Fruit fly (Drosophila melanogaster) whole organism, embryonic: ENCODE results near the gene east.

Experiments
- Asciz ChIP-seq: fragments of 200-800 bp; sonication (Bioruptor generic); optimal IDR thresholded peaks from 2 replicates; lab custom pipeline; 2017; ENCODE audit warnings: missing biosample characterization, mild to moderate bottlenecking, missing genetic modification characterization, missing genetic modification reagents
- Atf-2 ChIP-seq: fragments of 200-800 bp; sonication (Bioruptor generic); optimal IDR thresholded peaks from 2 replicates; lab custom pipeline; 2016; ENCODE audit warnings: missing biosample characterization, missing genetic modification characterization
- CG10321 ChIP-seq: fragments of 200-800 bp; sonication (Bioruptor generic); IDR thresholded peaks from 2 replicates; pipeline ENCODE4 v1.3.6; 2022; ENCODE audit warnings: missing biosample characterization, missing genetic modification characterization
- CG12236 ChIP-seq: fragments of 200-800 bp; sonication (Bioruptor generic); optimal IDR thresholded peaks from 2 replicates; lab custom pipeline; 2016; ENCODE audit warnings: missing biosample characterization, missing genetic modification characterization
- CG15601 ChIP-seq: fragments of 200-800 bp; sonication (Bioruptor generic); optimal IDR thresholded peaks from 3 replicates; lab custom pipeline; 2019; ENCODE audit warnings: missing biosample characterization, mild to moderate bottlenecking, missing genetic modification characterization, moderate library complexity
- CG17829 ChIP-seq: fragments of 200-800 bp; optimal IDR thresholded peaks from 2 replicates; lab custom pipeline; 2019; ENCODE audit warnings: missing biosample characterization, mild to moderate bottlenecking, missing genetic modification characterization, moderate library complexity
- CG18262 ChIP-seq: fragments of 200-800 bp; optimal IDR thresholded peaks from 3 replicates; lab custom pipeline; 2019; ENCODE audit warnings: missing biosample characterization, mild to moderate bottlenecking, missing genetic modification characterization, moderate library complexity
- CG2712 ChIP-seq: fragments of 200-800 bp; optimal IDR thresholded peaks from 3 replicates; lab custom pipeline; 2019; ENCODE audit warnings: missing biosample characterization, mild to moderate bottlenecking, missing genetic modification characterization, moderate library complexity
- CG31441 ChIP-seq: fragments of 200-800 bp; sonication (Bioruptor generic); IDR thresholded peaks from 2 replicates; pipeline ENCODE4 v1.3.6; 2022; ENCODE audit warnings: missing biosample characterization, missing genetic modification characterization
- CG32532 ChIP-seq: fragments of 200-800 bp; sonication (Bioruptor generic); IDR thresholded peaks from 2 replicates; pipeline ENCODE4 v1.3.6; 2022; ENCODE audit warnings: missing biosample characterization, missing genetic modification characterization
- CG34422 ChIP-seq: fragments of 200-800 bp; sonication (Bioruptor generic); IDR thresholded peaks from 3 replicates; pipeline ENCODE4 v1.3.6; 2022; ENCODE audit warnings: missing biosample characterization, missing genetic modification characterization
- CG4404 ChIP-seq: fragments of 200-800 bp; sonication (Bioruptor generic); IDR thresholded peaks from 2 replicates; pipeline ENCODE4 v1.3.6; 2022; ENCODE audit warnings: missing biosample characterization, missing genetic modification characterization
- CG7357 ChIP-seq: fragments of 200-800 bp; sonication (Bioruptor generic); IDR thresholded peaks from 3 replicates; pipeline ENCODE4 v1.3.6; 2022; ENCODE audit warnings: missing biosample characterization, missing genetic modification characterization
- CG7963 ChIP-seq: fragments of 200-800 bp; sonication (Bioruptor generic); IDR thresholded peaks from 3 replicates; pipeline ENCODE4 v1.3.6; 2022; ENCODE audit warnings: missing biosample characterization, missing genetic modification characterization; ENCODE audit not compliant: partially characterized antibody
- CG8359 ChIP-seq: fragments of 200-800 bp; sonication (Bioruptor generic); optimal IDR thresholded peaks from 2 replicates; lab custom pipeline; 2017; ENCODE audit warnings: missing biosample characterization, mild to moderate bottlenecking, missing genetic modification characterization, borderline replicate concordance
- CG9215 ChIP-seq: fragments of 200-800 bp; sonication (Bioruptor generic); IDR thresholded peaks from 2 replicates; pipeline ENCODE4 v1.3.6; 2022; ENCODE audit warnings: missing biosample characterization, missing genetic modification characterization
- CHES-1-like ChIP-seq: fragments of 200-800 bp; sonication (Bioruptor generic); optimal IDR thresholded peaks from 2 replicates; lab custom pipeline; 2016; ENCODE audit warnings: missing biosample characterization, missing genetic modification characterization
- Dp ChIP-seq: fragments of 200-800 bp; sonication (Bioruptor generic); optimal IDR thresholded peaks from 2 replicates; lab custom pipeline; 2018; ENCODE audit warnings: missing biosample characterization, mild to moderate bottlenecking, missing genetic modification characterization, moderate library complexity
- E2f2 ChIP-seq: fragments of 200-800 bp; sonication (Bioruptor generic); IDR thresholded peaks from 2 replicates; pipeline ENCODE4 v1.3.6; 2022; ENCODE audit warnings: missing biosample characterization, missing genetic modification characterization
- Eip74EF ChIP-seq, 2 experiments: fragments of 200-800 bp in 1 of 2; fragments of >200 bp in 1 of 2; sonication (Bioruptor generic) in 1 of 2; optimal IDR thresholded peaks; 2 replicates each; lab custom pipeline; 2017 to 2019; ENCODE audit warnings: missing biosample characterization in 2 of 2, missing genetic modification characterization in 2 of 2, mild to moderate bottlenecking in 1 of 2, moderate library complexity in 1 of 2
- Gug ChIP-seq: fragments of 200-800 bp; sonication (Bioruptor generic); IDR thresholded peaks from 4 replicates; pipeline ENCODE4 v1.3.6; 2022; ENCODE audit warnings: missing biosample characterization, missing genetic modification characterization
- H2.0 ChIP-seq: fragments of 200-800 bp; sonication (Bioruptor generic); IDR thresholded peaks from 2 replicates; pipeline ENCODE4 v1.3.6; 2022; ENCODE audit warnings: missing biosample characterization, missing genetic modification characterization
- Hr39 ChIP-seq: fragments of >200 bp; optimal IDR thresholded peaks from 2 replicates; lab custom pipeline; 2017
- Med ChIP-seq: fragments of 200-800 bp; sonication (Bioruptor generic); peaks from one replicate; lab custom pipeline; 2016; ENCODE audit warnings: missing biosample characterization, missing genetic modification characterization, mild to moderate bottlenecking, inconsistent platforms, moderate library complexity
- Pdp1 ChIP-seq, 2 experiments: fragments of 200-800 bp; sonication (Bioruptor generic); optimal IDR thresholded peaks; 3 replicates each; lab custom pipeline; 2016; ENCODE audit warnings: missing biosample characterization in 2 of 2, missing genetic modification characterization in 2 of 2, mild to moderate bottlenecking in 1 of 2, moderate library complexity in 1 of 2
- Rx ChIP-seq: fragments of 200-800 bp; sonication (Bioruptor generic); IDR thresholded peaks from 2 replicates; pipeline ENCODE4 v1.3.6; 2022; ENCODE audit warnings: missing biosample characterization, missing genetic modification characterization
- TFAM ChIP-seq: fragments of 200-800 bp; sonication (Bioruptor generic); optimal IDR thresholded peaks from 2 replicates; lab custom pipeline; 2017; ENCODE audit warnings: missing biosample characterization, missing genetic modification characterization, inconsistent platforms
- crc ChIP-seq: fragments of 200-800 bp; sonication (Bioruptor generic); optimal IDR thresholded peaks from 2 replicates; lab custom pipeline; 2016; ENCODE audit warnings: missing biosample characterization, missing genetic modification characterization
- eyg ChIP-seq: fragments of 200-800 bp; sonication (Bioruptor generic); optimal IDR thresholded peaks from 3 replicates; lab custom pipeline; 2016; ENCODE audit warnings: missing biosample characterization, missing genetic modification characterization
- gce ChIP-seq: fragments of 200-800 bp; sonication (Bioruptor generic); IDR thresholded peaks from 3 replicates; pipeline ENCODE4 v1.3.6; 2022; ENCODE audit warnings: missing biosample characterization, missing genetic modification characterization
- gfzf ChIP-seq: fragments of 200-800 bp; sonication (Bioruptor generic); optimal IDR thresholded peaks from 2 replicates; lab custom pipeline; 2016; ENCODE audit warnings: missing biosample characterization, mild to moderate bottlenecking, missing genetic modification characterization, moderate library complexity
- grau ChIP-seq: fragments of 200-800 bp; optimal IDR thresholded peaks from 3 replicates; lab custom pipeline; 2019; ENCODE audit warnings: missing biosample characterization, mild to moderate bottlenecking, missing genetic modification characterization, moderate library complexity
- h ChIP-seq: fragments of >200 bp; optimal IDR thresholded peaks from 2 replicates; lab custom pipeline; 2017
- hb ChIP-seq: fragments of 200-800 bp; sonication (Bioruptor generic); IDR thresholded peaks from 3 replicates; pipeline ENCODE4 v1.3.6; 2022; ENCODE audit warnings: missing biosample characterization, missing genetic modification characterization; ENCODE audit not compliant: partially characterized antibody
- hbn ChIP-seq: fragments of 200-800 bp; sonication (Bioruptor generic); IDR thresholded peaks from 2 replicates; pipeline ENCODE4 v1.3.6; 2022; ENCODE audit warnings: missing biosample characterization, missing genetic modification characterization; ENCODE audit not compliant: partially characterized antibody
- ind ChIP-seq: fragments of 200-800 bp; sonication (Bioruptor generic); optimal IDR thresholded peaks from 3 replicates; lab custom pipeline; 2016; ENCODE audit warnings: missing biosample characterization, missing genetic modification characterization
- lbe ChIP-seq: fragments of 200-800 bp; sonication (Bioruptor generic); optimal IDR thresholded peaks from 2 replicates; lab custom pipeline; 2016; ENCODE audit warnings: missing biosample characterization, mild to moderate bottlenecking, missing genetic modification characterization
- mirr ChIP-seq: fragments of 200-800 bp; sonication (Bioruptor generic); optimal IDR thresholded peaks from 3 replicates; lab custom pipeline; 2018; ENCODE audit warnings: missing biosample characterization, mild to moderate bottlenecking, missing genetic modification characterization
- nerfin-1 ChIP-seq: fragments of 200-800 bp; sonication (Bioruptor generic); optimal IDR thresholded peaks from 3 replicates; lab custom pipeline; 2019; ENCODE audit warnings: missing biosample characterization, mild to moderate bottlenecking, missing genetic modification characterization, moderate library complexity
- p53 ChIP-seq: fragments of 200-800 bp; sonication (Bioruptor generic); optimal IDR thresholded peaks from 2 replicates; lab custom pipeline; 2016; ENCODE audit warnings: missing biosample characterization, missing genetic modification characterization
- peb ChIP-seq: fragments of 200-800 bp; sonication (Bioruptor generic); IDR thresholded peaks from 2 replicates; pipeline ENCODE4 v1.3.6; 2022; ENCODE audit warnings: missing biosample characterization, missing genetic modification characterization
- phol ChIP-seq: fragments of 200-800 bp; sonication (Bioruptor generic); optimal IDR thresholded peaks from 3 replicates; lab custom pipeline; 2018; ENCODE audit warnings: missing biosample characterization, mild to moderate bottlenecking, missing genetic modification characterization, moderate library complexity
- pita ChIP-seq: fragments of 200-800 bp; sonication (Bioruptor generic); optimal IDR thresholded peaks from 2 replicates; lab custom pipeline; 2017; ENCODE audit warnings: missing biosample characterization, mild to moderate bottlenecking, missing genetic modification characterization
- scrt ChIP-seq: fragments of 200-800 bp; sonication (Bioruptor generic); optimal IDR thresholded peaks from 2 replicates; lab custom pipeline; 2018; ENCODE audit warnings: missing biosample characterization, mild to moderate bottlenecking, missing genetic modification characterization, moderate library complexity
- seq ChIP-seq: fragments of 200-800 bp; sonication (Bioruptor generic); IDR thresholded peaks from 2 replicates; pipeline ENCODE4 v1.3.6; 2022; ENCODE audit warnings: missing biosample characterization, missing genetic modification characterization
- sima ChIP-seq: fragments of 200-800 bp; sonication (Bioruptor generic); optimal IDR thresholded peaks from 2 replicates; lab custom pipeline; 2016; ENCODE audit warnings: missing biosample characterization, missing genetic modification characterization
- tin ChIP-seq: fragments of 200-800 bp; sonication (Bioruptor generic); optimal IDR thresholded peaks from 3 replicates; lab custom pipeline; 2016; ENCODE audit warnings: missing biosample characterization, missing genetic modification characterization
- toy ChIP-seq: fragments of 200-800 bp; sonication (Bioruptor generic); IDR thresholded peaks from 2 replicates; pipeline ENCODE4 v1.3.6; 2022; ENCODE audit warnings: missing biosample characterization, missing genetic modification characterization
- unpg ChIP-seq: fragments of 200-800 bp; sonication (Bioruptor generic); optimal IDR thresholded peaks from 3 replicates; lab custom pipeline; 2018; ENCODE audit warnings: missing biosample characterization, mild to moderate bottlenecking, missing genetic modification characterization, moderate library complexity
- vvl ChIP-seq: fragments of 200-800 bp; sonication (Bioruptor generic); IDR thresholded peaks from 2 replicates; pipeline ENCODE4 v1.3.6; 2022; ENCODE audit warnings: missing biosample characterization, missing genetic modification characterization

east gene

DNA sequence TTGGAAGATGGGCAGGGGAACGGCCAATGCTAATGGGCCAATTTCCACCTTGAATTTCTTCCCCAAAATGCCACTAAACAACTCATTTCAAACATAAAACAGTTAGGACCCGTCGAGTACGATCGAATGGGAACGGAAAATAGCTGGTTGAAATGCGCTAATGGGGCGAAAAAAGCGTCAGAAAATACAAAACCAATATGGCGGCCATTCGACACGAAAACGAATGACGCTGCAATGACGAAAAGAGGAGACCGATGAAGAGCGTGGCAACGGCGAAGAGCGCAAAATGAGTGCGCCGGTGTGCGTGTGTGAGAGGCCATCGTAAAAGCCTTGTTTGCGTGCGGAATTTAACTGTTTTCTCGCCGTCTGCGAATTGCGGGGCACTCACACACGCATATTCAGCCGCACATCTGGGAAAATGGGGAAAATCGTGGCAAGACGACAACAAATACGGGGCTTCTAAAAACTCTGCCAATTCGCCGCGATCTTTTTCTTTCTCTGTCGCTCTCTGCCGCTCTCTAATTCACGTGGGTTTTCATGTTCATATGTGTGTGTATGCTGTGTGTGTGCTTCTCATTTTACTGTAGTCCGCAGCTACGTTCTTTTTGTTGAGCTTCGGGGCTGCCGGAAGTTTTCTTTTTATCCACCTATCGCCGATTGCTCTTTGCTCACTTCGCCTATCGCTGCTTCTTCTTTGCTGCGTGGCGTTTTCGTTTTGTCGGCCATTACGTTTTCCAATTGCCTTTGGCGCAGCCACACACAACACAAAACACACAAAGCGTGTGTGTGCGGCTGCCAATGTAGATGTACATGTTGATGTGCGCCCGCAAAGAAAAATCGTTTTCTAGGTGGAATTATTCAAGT lies at the start of gene east:
TSS of gene east (plus strand) at position 851 of the 864 bp plus-strand sequence.
- TF ChIP-seq hb (GFP tag; lab: Robert Waterston, UW) (no peak), nerfin-1 (no peak), Eip74EF (GFP tag; optimal IDR thresholded peaks at IDR 0.05; lab: Kevin White, UChicago) (peak in 1 of 2 experiments; percentile 39), p53 (no peak), seq (no peak; the same call in 1 of the 2 replicates), CG9215 (GFP tag; lab: Robert Waterston, UW) (no peak), hbn (no peak), CG15601 (tag; lab: Kevin White, UChicago) (no peak), Med (GFP tag; lab: Kevin White, UChicago) (peak; percentile 79), grau (tag; lab: Kevin White, UChicago) (no peak), Dp (no peak), E2f2 (GFP tag; lab: Robert Waterston, UW) (no peak), peb (GFP tag; lab: Robert Waterston, UW) (no peak), scrt (GFP tag; lab: Kevin White, UChicago) (no peak), eyg (GFP tag; lab: Kevin White, UChicago) (no peak), crc (GFP tag; lab: Kevin White, UChicago) (no peak), CG12236 (GFP tag; lab: Kevin White, UChicago) (no peak), ind (GFP tag; lab: Kevin White, UChicago) (no peak), unpg (GFP tag; lab: Kevin White, UChicago) (no peak), Hr39 (lab: Kevin White, UChicago) (no peak), Asciz (no peak), CHES-1-like (GFP tag; lab: Kevin White, UChicago) (no peak), tin (GFP tag; lab: Kevin White, UChicago) (no peak), h (lab: Kevin White, UChicago) (no peak), CG7963 (GFP tag; lab: Robert Waterston, UW) (no peak), Pdp1 (GFP tag; optimal IDR thresholded peaks at IDR 0.05; lab: Kevin White, UChicago) (no peak), phol (tag; lab: Kevin White, UChicago) (peak; percentile 97), Rx (no peak), CG7357 (no peak), gce (GFP tag; lab: Robert Waterston, UW) (no peak), H2.0 (no peak), Gug (no peak), CG31441 (GFP tag; lab: Robert Waterston, UW) (no peak), toy (GFP tag; lab: Robert Waterston, UW) (no peak), pita (GFP tag; lab: Kevin White, UChicago) (no peak), TFAM (GFP tag; lab: Kevin White, UChicago) (no peak), CG34422 (GFP tag; lab: Robert Waterston, UW) (no peak), vvl (GFP tag; lab: Robert Waterston, UW) (peak; percentile 18; the same call in 1 of the 2 replicates), CG17829 (peak; percentile 46), CG10321 (no peak), CG18262 (tag; lab: Kevin White, UChicago) (no peak), mirr (GFP tag; lab: Kevin White, UChicago) (no peak), sima (GFP tag; lab: Kevin White, UChicago) (no peak), CG32532 (GFP tag; lab: Robert Waterston, UW) (no peak), CG4404 (GFP tag; lab: Robert Waterston, UW) (no peak), gfzf (no peak), CG8359 (GFP tag; lab: Kevin White, UChicago) (no peak), Atf-2 (GFP tag; lab: Kevin White, UChicago) (no peak), lbe (GFP tag; lab: Kevin White, UChicago) (no peak), CG2712 (no peak)
